Fruit fly (Drosophila melanogaster): Measurements from ENCODE around the gene elm.

elm gene

DNA sequence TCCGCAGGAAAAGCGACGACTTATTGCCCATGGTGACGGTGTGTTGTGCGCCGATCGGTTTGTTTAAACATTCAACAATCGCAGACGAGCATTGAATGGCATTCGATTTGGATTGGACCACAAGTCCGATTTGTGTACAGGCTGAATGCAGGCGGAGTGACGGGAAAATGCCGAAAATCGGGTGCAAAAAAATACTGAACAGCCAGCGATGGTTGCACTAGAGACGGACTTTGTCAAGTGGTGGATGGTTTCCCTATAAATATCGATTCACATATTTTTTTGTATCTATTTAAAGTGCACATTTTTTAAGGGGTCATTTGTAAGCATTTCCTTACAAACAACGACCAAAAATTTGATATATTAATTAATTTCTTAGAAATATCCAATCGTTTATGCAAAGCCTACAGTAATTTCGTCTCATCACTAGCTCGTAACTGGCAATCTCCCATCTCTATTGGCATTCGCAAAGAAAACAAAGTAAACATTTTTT is at the start of gene elm, which contains the start of gene MED27 (continued):
- TF ChIP-seq fu2 (GFP tag; optimal IDR thresholded peaks at IDR 0.05) = peak; percentile 91
- TF ChIP-seq abd-A (tag; optimal IDR thresholded peaks at IDR 0.05) = no peak
- TF ChIP-seq CG17359 (tag; optimal IDR thresholded peaks at IDR 0.05) = peak; percentile 89
- TF ChIP-seq sd (tag; optimal IDR thresholded peaks at IDR 0.05) = peak; percentile 91
- TF ChIP-seq CG32772 (GFP tag; IDR thresholded peaks at IDR 0.05) = peak; percentile 95
- peak; percentile 84 for TF ChIP-seq Mes4 (GFP tag; optimal IDR thresholded peaks at IDR 0.05)
- peak; percentile 77 for TF ChIP-seq CG12299 (tag; optimal IDR thresholded peaks at IDR 0.05)
- TF ChIP-seq Sox102F (GFP tag; optimal IDR thresholded peaks at IDR 0.05) = peak; percentile 92
- peak; percentile 94 for TF ChIP-seq pho (GFP tag; optimal IDR thresholded peaks at IDR 0.05)
- TF ChIP-seq Camta (GFP tag; optimal IDR thresholded peaks at IDR 0.05) = peak; percentile 94
- peak; percentile 24 for TF ChIP-seq cg (GFP tag; optimal IDR thresholded peaks at IDR 0.05)
- TF ChIP-seq CG9215 (GFP tag; IDR thresholded peaks at IDR 0.05) = peak; percentile 96
- TF ChIP-seq CG1233 (GFP tag; optimal IDR thresholded peaks at IDR 0.05) = peak; percentile 87
- peak in 1 of 2 experiments; percentile 64 for TF ChIP-seq Eip74EF (GFP tag; optimal IDR thresholded peaks at IDR 0.05)
- TF ChIP-seq dan (GFP tag; IDR thresholded peaks at IDR 0.05) = peak; percentile 92
- peak; percentile 89 for TF ChIP-seq gfzf (GFP tag; optimal IDR thresholded peaks at IDR 0.05)
- peak; percentile 89 for TF ChIP-seq CG15514 (GFP tag; optimal IDR thresholded peaks at IDR 0.05)
- peak; percentile 94 for TF ChIP-seq dysf (GFP tag; IDR thresholded peaks at IDR 0.05)
- TF ChIP-seq fru (optimal IDR thresholded peaks at IDR 0.05) = no peak
- TF ChIP-seq wdn (GFP tag; IDR thresholded peaks at IDR 0.05) = peak; percentile 92
- peak; percentile 34 for TF ChIP-seq CG6813 (GFP tag; optimal IDR thresholded peaks at IDR 0.05)
- peak; percentile 91 for TF ChIP-seq CG4820 (GFP tag; optimal IDR thresholded peaks at IDR 0.05)
- peak; percentile 92 for TF ChIP-seq Ada2b (GFP tag; IDR thresholded peaks at IDR 0.05)
- no peak for TF ChIP-seq CG15011 (GFP tag; optimal IDR thresholded peaks at IDR 0.05)
- TF ChIP-seq pros (GFP tag; optimal IDR thresholded peaks at IDR 0.05) = peak; percentile 16
- TF ChIP-seq salm (tag; optimal IDR thresholded peaks at IDR 0.05) = peak; percentile 76
- TF ChIP-seq dpn (GFP tag; optimal IDR thresholded peaks at IDR 0.05) = peak; percentile 95 to 96
- TF ChIP-seq Dip3 (GFP tag; optimal IDR thresholded peaks at IDR 0.05) = peak; percentile 92
- peak; percentile 69 for TF ChIP-seq CG8281 (tag; optimal IDR thresholded peaks at IDR 0.05)
- TF ChIP-seq ro (GFP tag; IDR thresholded peaks at IDR 0.05) = peak; percentile 87
- TF ChIP-seq D19B (GFP tag; optimal IDR thresholded peaks at IDR 0.05) = peak; percentile 72
- TF ChIP-seq ind (GFP tag; optimal IDR thresholded peaks at IDR 0.05) = peak; percentile 95
- TF ChIP-seq Med (GFP tag) = peak; percentile 98
- TF ChIP-seq seq (GFP tag; IDR thresholded peaks at IDR 0.05) = peak; percentile 85
- TF ChIP-seq cato (GFP tag; optimal IDR thresholded peaks at IDR 0.05; ENCODE audit: borderline replicate concordance) = peak; percentile 91
- no peak for TF ChIP-seq pita (GFP tag; optimal IDR thresholded peaks at IDR 0.05)
- TF ChIP-seq CG9727 (GFP tag; optimal IDR thresholded peaks at IDR 0.05) = peak; percentile 94
- peak; percentile 35 for TF ChIP-seq ash1 (GFP tag; optimal IDR thresholded peaks at IDR 0.05)
- peak in 1 of 2 experiments; percentile 59 for TF ChIP-seq Dfd (GFP tag; optimal IDR thresholded peaks at IDR 0.05)
- TF ChIP-seq cad (GFP tag; optimal IDR thresholded peaks at IDR 0.05) = no peak
- TF ChIP-seq CG11696 (GFP tag; IDR thresholded peaks at IDR 0.05) = peak; percentile 74
- peak; percentile 77; the same call in 2 of the 3 replicates for TF ChIP-seq CG6175 (GFP tag; IDR thresholded peaks at IDR 0.05)
- TF ChIP-seq Antp (GFP tag; optimal IDR thresholded peaks at IDR 0.05) = peak; percentile 88
- TF ChIP-seq Lhr (GFP tag; optimal IDR thresholded peaks at IDR 0.05) = peak; percentile 92
- peak; percentile 93 for TF ChIP-seq CG14014 (GFP tag; IDR thresholded peaks at IDR 0.05)
- peak; percentile 87 for TF ChIP-seq CG34224 (GFP tag; IDR thresholded peaks at IDR 0.05; ENCODE audit: partially characterized antibody)
- peak; percentile 96 for TF ChIP-seq Doc3 (GFP tag; IDR thresholded peaks at IDR 0.05; ENCODE audit: partially characterized antibody)
- TF ChIP-seq CG1529 (GFP tag; optimal IDR thresholded peaks at IDR 0.05) = peak; percentile 75
- no peak for TF ChIP-seq Hr39 (optimal IDR thresholded peaks at IDR 0.05)
- TF ChIP-seq Hr78 (GFP tag; optimal IDR thresholded peaks at IDR 0.05) = no peak
- peak; percentile 97 for TF ChIP-seq sisA (GFP tag; IDR thresholded peaks at IDR 0.05)

Data from whole organism, embryonic.